Worm (Caenorhabditis elegans): ENCODE results near the gene T16A9.5.

DNA sequence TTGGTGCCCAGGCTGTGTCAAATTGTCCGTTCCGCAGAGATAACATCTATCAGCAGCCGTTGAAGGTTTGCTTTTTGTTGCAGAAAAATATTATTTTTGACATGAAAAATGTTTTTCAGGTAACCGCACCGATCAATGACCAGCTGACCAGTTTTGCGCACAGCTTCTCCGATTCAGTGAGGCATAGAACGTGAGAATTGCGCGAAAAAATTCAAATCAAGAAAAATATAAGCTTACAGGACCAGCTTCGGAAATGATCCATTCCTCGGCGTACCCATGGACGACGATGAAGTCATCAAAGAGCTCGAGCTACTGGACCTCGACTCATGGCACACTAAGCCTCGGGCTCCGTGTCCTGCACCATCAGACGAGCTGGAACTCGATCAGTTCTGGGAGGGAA, 20.5 kb downstream of the T16A9.5 start:
- TF ChIP-seq snpc-4 (GFP tag; optimal IDR thresholded peaks at IDR 0.05), result no peak
- TF ChIP-seq snpc-4 (tag; optimal IDR thresholded peaks at IDR 0.05), result no peak
- TF ChIP-seq unc-62 (GFP tag; optimal IDR thresholded peaks at IDR 0.05), result no peak
- no peak for TF ChIP-seq let-526 (GFP tag; IDR thresholded peaks at IDR 0.05)
- TF ChIP-seq dpl-1 (GFP tag; optimal IDR thresholded peaks at IDR 0.05), result no peak
- TF ChIP-seq C06A6.2 (GFP tag; conservative IDR thresholded peaks at IDR 0.05), result no peak
- no peak for TF ChIP-seq lin-26 (GFP tag; IDR thresholded peaks at IDR 0.05)
